Fruit fly (Drosophila melanogaster) whole organism, pupa: ENCODE results near the gene Cdk1.

ENCODE experiments used
- CG10348 ChIP-seq: fragments of 200-800 bp; sonication (Bioruptor generic); IDR thresholded peaks from 2 replicates; pipeline ENCODE4 v1.3.6; 2022; ENCODE audit warnings: missing biosample characterization, missing genetic modification characterization
- CG12605 ChIP-seq: fragments of 200-800 bp; sonication (Bioruptor generic); IDR thresholded peaks from 2 replicates; pipeline ENCODE4 v1.3.6; 2022; ENCODE audit warnings: missing biosample characterization, missing genetic modification characterization
- CG13204 ChIP-seq: fragments of 200-800 bp; sonication (Bioruptor generic); optimal IDR thresholded peaks from 2 replicates; lab custom pipeline; 2018; ENCODE audit warnings: missing biosample characterization, mild to moderate bottlenecking, missing genetic modification characterization, moderate library complexity
- CG15710 ChIP-seq: fragments of 200-800 bp; sonication (Bioruptor generic); optimal IDR thresholded peaks from 2 replicates; lab custom pipeline; 2018; ENCODE audit warnings: missing biosample characterization, mild to moderate bottlenecking, missing genetic modification characterization, moderate library complexity
- CG4496 ChIP-seq: fragments of 200-800 bp; sonication (Bioruptor generic); IDR thresholded peaks from 3 replicates; pipeline ENCODE4 v1.3.6; 2022; ENCODE audit warnings: missing biosample characterization, missing genetic modification characterization
- CG8159 ChIP-seq: fragments of 200-800 bp; sonication (Bioruptor generic); optimal IDR thresholded peaks from 3 replicates; lab custom pipeline; 2018; ENCODE audit warnings: missing biosample characterization, mild to moderate bottlenecking, missing genetic modification characterization, moderate library complexity
- CG9948 ChIP-seq: fragments of 200-800 bp; sonication (Bioruptor generic); optimal IDR thresholded peaks from 2 replicates; lab custom pipeline; 2018; ENCODE audit warnings: missing biosample characterization, mild to moderate bottlenecking, missing genetic modification characterization, moderate library complexity
- EcR ChIP-seq: fragments of 200-800 bp; sonication (Bioruptor generic); optimal IDR thresholded peaks from 3 replicates; lab custom pipeline; 2019; ENCODE audit warnings: missing biosample characterization, missing genetic modification characterization, mild to moderate bottlenecking, moderate library complexity, missing genetic modification reagents
- Pif1A ChIP-seq: fragments of 200-800 bp; sonication (Bioruptor generic); optimal IDR thresholded peaks from 3 replicates; lab custom pipeline; 2016; ENCODE audit warnings: missing biosample characterization, missing genetic modification characterization
- Pif1B ChIP-seq: fragments of 200-800 bp; sonication (Bioruptor generic); optimal IDR thresholded peaks from 3 replicates; lab custom pipeline; 2016; ENCODE audit warnings: missing biosample characterization, missing genetic modification characterization
- Snoo ChIP-seq: fragments of 200-800 bp; sonication (Bioruptor generic); optimal IDR thresholded peaks from 3 replicates; lab custom pipeline; 2017; ENCODE audit warnings: missing biosample characterization, mild to moderate bottlenecking, missing genetic modification characterization, inconsistent platforms
- gl ChIP-seq: fragments of 200-800 bp; sonication (Bioruptor generic); optimal IDR thresholded peaks from 2 replicates; lab custom pipeline; 2018; ENCODE audit warnings: missing biosample characterization, mild to moderate bottlenecking, missing genetic modification characterization

- TF ChIP-seq EcR (no peak), CG8159 (tag; lab: Kevin White, UChicago) (no peak), CG4496 (GFP tag; lab: Robert Waterston, UW) (no peak), CG9948 (tag; lab: Kevin White, UChicago) (no peak), gl (tag; lab: Kevin White, UChicago) (no peak), Pif1A (GFP tag; lab: Kevin White, UChicago) (no peak), Snoo (tag; lab: Kevin White, UChicago) (no peak), CG10348 (GFP tag; lab: Robert Waterston, UW) (no peak), CG15710 (tag; lab: Kevin White, UChicago) (no peak), CG13204 (GFP tag; lab: Kevin White, UChicago) (no peak), CG12605 (GFP tag; lab: Robert Waterston, UW) (no peak), Pif1B (no peak)
Measured at dm6 chr2L:10426534-10427048, 40.5 kb upstream of the Cdk1 start, which contains the start of the genes SmB and KdelR.
